Worm (Caenorhabditis elegans): ENCODE measurements around the gene K04H4.5.

DNA sequence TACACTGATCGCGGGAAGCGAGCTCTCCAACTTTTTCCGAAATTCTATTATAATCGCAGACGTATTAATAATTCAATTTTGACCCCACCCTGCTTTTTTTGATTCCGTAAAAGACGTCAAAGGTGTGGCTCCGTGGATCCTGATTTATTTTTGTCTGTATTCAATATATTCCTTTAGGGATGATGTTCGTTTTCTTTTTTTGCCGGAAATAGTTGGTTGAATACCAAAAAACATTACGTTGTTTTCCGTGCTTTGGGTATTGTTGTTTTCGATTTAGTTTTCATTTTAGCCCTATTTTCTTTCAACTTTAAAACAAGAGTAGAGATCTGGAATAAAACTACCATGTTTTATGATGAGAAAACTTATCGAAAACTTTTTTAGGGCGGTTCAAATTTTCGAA is 17.5 kb downstream of the K04H4.5 start:
- TF ChIP-seq tab-1 (GFP tag; IDR thresholded peaks at IDR 0.05) (no peak), T22C8.4 (GFP tag; IDR thresholded peaks at IDR 0.05) (no peak), cog-1 (tag; optimal IDR thresholded peaks at IDR 0.05) (no peak), ref-1 (GFP tag; conservative IDR thresholded peaks at IDR 0.05) (no peak)

Data from whole organism, midembryonic.